Worm (Caenorhabditis elegans): Measurements from ENCODE around the gene B0250.8.
A peak's percentile ranks its signal among the peaks of the same experiment; 100 is the strongest.

B0250.8 gene

DNA sequence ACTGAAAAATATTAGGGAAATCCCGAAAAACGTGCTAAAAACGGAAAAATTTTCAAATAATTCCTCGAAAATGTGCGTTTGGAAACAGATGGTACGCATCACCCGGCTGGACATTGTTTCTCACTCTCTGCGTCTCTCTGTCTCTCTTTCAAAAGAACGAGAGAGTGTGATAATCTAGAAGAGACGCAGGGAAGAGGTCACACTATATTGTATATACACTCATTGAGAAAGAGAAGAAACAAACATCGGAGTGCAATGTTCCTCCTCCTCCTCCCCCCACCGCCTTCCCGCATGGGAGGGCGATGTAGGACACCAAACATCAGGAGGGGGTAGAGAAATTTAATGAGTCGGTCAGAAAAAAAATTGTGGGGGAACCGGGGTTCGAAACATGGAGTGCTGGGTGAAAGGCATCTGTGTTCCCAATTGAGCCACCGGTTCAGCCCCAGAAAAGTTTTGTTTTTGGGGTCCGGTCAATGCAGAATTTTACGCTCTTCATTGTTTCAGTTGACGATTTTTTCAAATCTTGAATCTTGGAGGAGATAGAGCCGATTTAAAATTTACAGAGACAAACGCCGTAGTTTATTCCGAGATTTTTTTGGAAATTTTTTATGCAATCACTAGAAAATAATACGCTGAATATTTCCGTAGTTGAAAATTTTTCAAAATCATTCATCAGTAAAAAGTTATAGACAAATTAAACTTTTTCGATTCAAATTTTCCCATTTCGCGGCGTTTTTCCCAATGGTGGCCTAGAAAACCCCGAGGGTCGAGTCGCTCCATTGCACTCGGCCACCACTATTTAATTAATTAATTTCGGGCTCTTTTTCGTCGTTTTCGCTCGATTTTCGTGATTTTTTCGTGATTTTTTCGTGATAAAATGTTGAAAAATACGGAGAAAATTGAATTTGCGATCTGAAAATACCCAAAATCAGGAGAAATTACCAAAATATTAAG is 45.8 kb downstream of the B0250.8 start (continued):
- TF ChIP-seq F55B11.4 (tag; optimal IDR thresholded peaks at IDR 0.05; ENCODE audit: borderline replicate concordance, insufficient read depth) (no peak), ceh-100 (GFP tag; IDR thresholded peaks at IDR 0.05) (no peak), aptf-3 (GFP tag; IDR thresholded peaks at IDR 0.05) (no peak), nhr-120 (GFP tag; IDR thresholded peaks at IDR 0.05) (no peak), snpc-4 (GFP tag; optimal IDR thresholded peaks at IDR 0.05) (no peak), snpc-4 (tag; optimal IDR thresholded peaks at IDR 0.05) (no peak), lsl-1 (GFP tag; optimal IDR thresholded peaks at IDR 0.05) (no peak), attf-6 (GFP tag; IDR thresholded peaks at IDR 0.05) (no peak), T07F8.4 (tag; optimal IDR thresholded peaks at IDR 0.05) (no peak), F57A8.1 (GFP tag; optimal IDR thresholded peaks at IDR 0.05) (no peak), lin-40 (tag; optimal IDR thresholded peaks at IDR 0.05) (no peak), F57C9.4 (tag; optimal IDR thresholded peaks at IDR 0.05) (no peak), sea-2 (GFP tag; IDR thresholded peaks at IDR 0.05) (no peak), ceh-58 (GFP tag; IDR thresholded peaks at IDR 0.05) (no peak), ztf-28 (GFP tag; IDR thresholded peaks at IDR 0.05) (peak; percentile 55; the same call in 1 of the 2 replicates), ZK185.1 (tag; optimal IDR thresholded peaks at IDR 0.05; ENCODE audit: poor library complexity, severe bottlenecking) (no peak)

- TF ChIP-seq nhr-80 (tag; optimal IDR thresholded peaks at IDR 0.05) (peak; percentile 29), tbx-9 (tag; optimal IDR thresholded peaks at IDR 0.05; ENCODE audit: borderline replicate concordance) (no peak)
Measured at ce11 chrV:20423428-20423827, 46.9 kb downstream of the B0250.8 start.

- no peak for TF ChIP-seq xnd-1 (tag; optimal IDR thresholded peaks at IDR 0.05)
- no peak for TF ChIP-seq aptf-2 (GFP tag; conservative IDR thresholded peaks at IDR 0.05)
- TF ChIP-seq F23B12.7 (tag; optimal IDR thresholded peaks at IDR 0.05; ENCODE audit: insufficient read depth) = no peak
- TF ChIP-seq bed-2 (GFP tag; IDR thresholded peaks at IDR 0.05) = no peak
- no peak for TF ChIP-seq K11D2.4 (GFP tag; IDR thresholded peaks at IDR 0.05)
- no peak for TF ChIP-seq nhr-90 (tag; optimal IDR thresholded peaks at IDR 0.05)
- no peak for TF ChIP-seq ceh-100 (GFP tag; IDR thresholded peaks at IDR 0.05)
- TF ChIP-seq nhr-179 (tag; optimal IDR thresholded peaks at IDR 0.05) = no peak
- TF ChIP-seq chd-7 (tag; optimal IDR thresholded peaks at IDR 0.05) = no peak
- no peak for TF ChIP-seq B0261.1 (tag; optimal IDR thresholded peaks at IDR 0.05)
- no peak for TF ChIP-seq hmg-1.2 (GFP tag; IDR thresholded peaks at IDR 0.05)
- no peak for TF ChIP-seq ekl-4 (GFP tag; IDR thresholded peaks at IDR 0.05)
- TF ChIP-seq aptf-3 (GFP tag; IDR thresholded peaks at IDR 0.05) = no peak
- TF ChIP-seq ceh-27 (GFP tag; optimal IDR thresholded peaks at IDR 0.05) = no peak
- TF ChIP-seq nhr-80 (tag; optimal IDR thresholded peaks at IDR 0.05) = no peak
- no peak for TF ChIP-seq ets-4 (GFP tag; optimal IDR thresholded peaks at IDR 0.05)
- no peak for TF ChIP-seq dox-1 (GFP tag; IDR thresholded peaks at IDR 0.05)
- no peak for TF ChIP-seq let-607 (tag; optimal IDR thresholded peaks at IDR 0.05)
- TF ChIP-seq ztf-3 (GFP tag; optimal IDR thresholded peaks at IDR 0.05) = no peak
Measured at ce11 chrV:20422738-20423137, 47.5 kb downstream of the B0250.8 start.
